Fruit fly (Drosophila melanogaster): ENCODE data around the gene IM33.

The IM33 gene

DNA sequence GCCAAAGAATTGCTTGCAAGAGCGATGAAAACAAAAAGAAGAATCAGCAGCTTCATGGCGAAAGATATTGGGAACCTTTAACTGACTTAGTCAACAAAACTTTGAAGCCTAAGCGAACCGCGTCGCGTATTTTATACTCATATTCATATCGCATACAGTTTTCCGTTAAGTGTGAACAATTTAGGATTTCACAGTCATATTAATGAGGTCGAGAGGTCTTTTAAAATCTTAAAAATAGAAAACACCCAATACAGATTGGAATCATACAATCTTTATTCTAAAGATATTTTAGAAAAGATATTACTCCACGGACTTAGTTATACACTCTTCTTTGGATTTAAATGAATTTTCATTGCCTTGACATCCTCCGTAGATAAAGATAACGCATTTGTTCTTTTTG lies 2.7 kb downstream of the IM33 start, which contains the start of gene Acp24A4:
Gene Acp24A4 (minus strand): TSS at position 101 of the 400 bp plus-strand sequence.
- TF ChIP-seq fkh (GFP tag; optimal IDR thresholded peaks at IDR 0.05), result no peak
- TF ChIP-seq CG8119 (GFP tag; IDR thresholded peaks at IDR 0.05), result no peak
- no peak for TF ChIP-seq Eip75B (GFP tag; optimal IDR thresholded peaks at IDR 0.05)
- TF ChIP-seq CG3919 (GFP tag; optimal IDR thresholded peaks at IDR 0.05), result no peak
- TF ChIP-seq CG9139 (GFP tag; optimal IDR thresholded peaks at IDR 0.05), result no peak
- no peak for TF ChIP-seq CG8319 (GFP tag; optimal IDR thresholded peaks at IDR 0.05)
- TF ChIP-seq Ets96B (tag; optimal IDR thresholded peaks at IDR 0.05), result no peak
- TF ChIP-seq CG4318 (GFP tag; optimal IDR thresholded peaks at IDR 0.05), result no peak
- no peak for TF ChIP-seq net (GFP tag; optimal IDR thresholded peaks at IDR 0.05)
- TF ChIP-seq fd85E (GFP tag; optimal IDR thresholded peaks at IDR 0.05), result no peak
- TF ChIP-seq acj6 (GFP tag; optimal IDR thresholded peaks at IDR 0.05), result no peak
- TF ChIP-seq OdsH (GFP tag; optimal IDR thresholded peaks at IDR 0.05), result no peak
- TF ChIP-seq CG8632 (GFP tag; optimal IDR thresholded peaks at IDR 0.05), result no peak
- no peak for TF ChIP-seq cyc (GFP tag; optimal IDR thresholded peaks at IDR 0.05)
- TF ChIP-seq Gug (GFP tag; IDR thresholded peaks at IDR 0.05), result no peak

DNA sequence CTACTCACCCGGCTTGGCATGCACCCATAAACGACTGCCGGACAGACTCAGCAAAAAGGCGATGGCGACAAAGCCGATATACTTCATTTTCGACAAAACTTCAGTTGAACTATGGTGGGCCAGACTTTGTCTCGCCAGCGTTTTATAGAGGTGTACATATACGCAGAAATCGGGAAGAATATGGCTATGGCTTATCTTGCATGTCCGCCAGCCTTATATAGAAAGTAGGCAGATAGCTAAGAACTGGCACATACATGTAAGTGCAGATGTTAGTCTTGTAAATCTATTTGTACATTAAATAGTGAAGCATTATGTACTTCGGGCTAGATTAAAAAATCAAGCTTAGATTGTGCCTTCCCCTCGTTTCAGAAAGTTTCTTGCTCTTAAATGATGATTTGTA lies 3.4 kb downstream of the IM33 start, which contains the start of gene CG3513:
Gene CG3513 (minus strand): TSS at position 101 of the 400 bp plus-strand sequence.
- TF ChIP-seq CG32006 (GFP tag; optimal IDR thresholded peaks at IDR 0.05), result no peak
- no peak for TF ChIP-seq topi (GFP tag; optimal IDR thresholded peaks at IDR 0.05)
- TF ChIP-seq Ets21C (GFP tag; optimal IDR thresholded peaks at IDR 0.05), result no peak
- no peak for TF ChIP-seq Hr39 (GFP tag; optimal IDR thresholded peaks at IDR 0.05)
- TF ChIP-seq dac (GFP tag; optimal IDR thresholded peaks at IDR 0.05), result no peak
- TF ChIP-seq CG6163 (GFP tag; IDR thresholded peaks at IDR 0.05), result no peak
- TF ChIP-seq CG16779 (tag; optimal IDR thresholded peaks at IDR 0.05), result no peak
- no peak for TF ChIP-seq CG11294 (GFP tag; IDR thresholded peaks at IDR 0.05)
- no peak for TF ChIP-seq Gug (GFP tag; IDR thresholded peaks at IDR 0.05)
- no peak for TF ChIP-seq CG6792 (GFP tag; optimal IDR thresholded peaks at IDR 0.05)
- no peak for TF ChIP-seq Sox15 (GFP tag; optimal IDR thresholded peaks at IDR 0.05)
- no peak for TF ChIP-seq acj6 (GFP tag; optimal IDR thresholded peaks at IDR 0.05)
- TF ChIP-seq fd59A (GFP tag; optimal IDR thresholded peaks at IDR 0.05), result no peak
- TF ChIP-seq Eip93F (GFP tag; optimal IDR thresholded peaks at IDR 0.05), result no peak
- no peak for TF ChIP-seq CG15336 (GFP tag; IDR thresholded peaks at IDR 0.05)
- no peak for TF ChIP-seq Sox102F (GFP tag; optimal IDR thresholded peaks at IDR 0.05)
- TF ChIP-seq CG1621 (tag; optimal IDR thresholded peaks at IDR 0.05), result no peak
- no peak for TF ChIP-seq CG3032 (tag; optimal IDR thresholded peaks at IDR 0.05)
- no peak for TF ChIP-seq Eip75B (GFP tag; optimal IDR thresholded peaks at IDR 0.05)
- TF ChIP-seq OdsH (GFP tag; optimal IDR thresholded peaks at IDR 0.05), result no peak

DNA sequence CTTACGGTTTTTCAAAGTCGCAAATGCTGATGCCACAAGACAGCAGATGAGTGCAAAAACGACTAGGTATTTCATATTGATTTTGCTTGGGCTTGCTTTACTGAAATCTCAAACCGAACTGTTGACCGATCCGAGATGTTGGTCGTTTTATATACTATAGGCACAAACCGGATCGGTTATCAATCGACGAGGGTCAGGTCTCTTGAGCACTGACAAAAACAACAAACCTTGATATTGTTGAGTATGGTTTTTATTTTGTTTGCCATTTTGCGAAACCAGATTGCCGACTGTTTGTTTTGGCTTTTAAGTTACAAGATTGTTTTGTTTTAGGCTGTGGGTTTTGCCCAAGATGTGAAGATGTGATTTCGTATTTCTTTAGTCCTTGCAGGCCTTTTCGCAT lies 4.0 kb downstream of the IM33 start, which contains the start of gene CG16704:
Gene CG16704 (minus strand): TSS at position 122 of the 400 bp plus-strand sequence.
- TF ChIP-seq CG1621 (tag; optimal IDR thresholded peaks at IDR 0.05) (peak; percentile 2), CG6854 (GFP tag; optimal IDR thresholded peaks at IDR 0.05) (no peak), CG10669 (GFP tag; optimal IDR thresholded peaks at IDR 0.05) (no peak), CG8632 (GFP tag; optimal IDR thresholded peaks at IDR 0.05) (no peak), CG8319 (GFP tag; optimal IDR thresholded peaks at IDR 0.05) (no peak), fd85E (GFP tag; optimal IDR thresholded peaks at IDR 0.05) (no peak), svp (GFP tag) (peak; percentile 96), CG32006 (GFP tag; optimal IDR thresholded peaks at IDR 0.05) (no peak), ss (GFP tag; optimal IDR thresholded peaks at IDR 0.05) (peak in 1 of 2 experiments; percentile 2), dsx (GFP tag; optimal IDR thresholded peaks at IDR 0.05; ENCODE audit: poor library complexity, severe bottlenecking) (no peak), Hr4 (GFP tag; optimal IDR thresholded peaks at IDR 0.05) (no peak), topi (GFP tag; optimal IDR thresholded peaks at IDR 0.05) (no peak), CG15336 (GFP tag; IDR thresholded peaks at IDR 0.05) (no peak)
